Fruit fly (Drosophila melanogaster): ENCODE data around the gene CG13284.

dm6 chr2L:16826872-16827506 is 21.5 kb downstream of the CG13284 start, which contains the start of gene AspRS-m:
- no peak for TF ChIP-seq psq (optimal IDR thresholded peaks at IDR 0.05)
- no peak for TF ChIP-seq h (optimal IDR thresholded peaks at IDR 0.05)
- TF ChIP-seq Myc (optimal IDR thresholded peaks at IDR 0.05): no peak
- TF ChIP-seq Sin3A (optimal IDR thresholded peaks at IDR 0.05): no peak
- no peak for TF ChIP-seq ttk (optimal IDR thresholded peaks at IDR 0.05)
- TF ChIP-seq insv (optimal IDR thresholded peaks at IDR 0.05): no peak

Data from Kc167 (cell line).